Worm (Caenorhabditis elegans) whole organism, L2 larva: Measurements from ENCODE around the gene F31E8.4.

Experiments
- alr-1 ChIP-seq: fragments of 150-350 bp; optimal IDR thresholded peaks from 2 replicates; lab custom pipeline; 2014; ENCODE audit warnings: missing biosample characterization, missing genetic modification characterization
- nhr-11 ChIP-seq: fragments of 150-350 bp; optimal IDR thresholded peaks from 2 replicates; lab custom pipeline; 2014; ENCODE audit warnings: missing biosample characterization, missing genetic modification characterization

DNA sequence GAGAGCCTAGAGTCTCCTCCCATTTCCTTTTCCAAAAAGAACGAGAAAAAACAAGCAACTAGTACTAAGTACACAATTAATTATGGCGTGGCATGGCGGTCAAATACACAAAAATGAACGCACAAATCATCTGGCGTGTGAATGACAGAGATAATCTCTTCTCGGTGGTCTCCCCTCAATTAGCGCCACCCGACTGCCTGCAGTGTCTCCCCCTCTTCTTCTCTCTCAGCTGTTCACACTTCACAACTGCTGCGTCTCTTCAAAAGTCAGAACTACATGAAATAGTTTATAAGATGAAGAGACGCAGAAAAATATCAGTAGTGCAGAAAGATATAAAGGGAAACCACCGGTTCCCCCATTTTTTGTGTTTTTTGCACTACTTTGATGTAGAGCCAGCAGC lies 27.4 kb upstream of the F31E8.4 start:
- TF ChIP-seq nhr-11 (no peak), alr-1 (tag; lab: Kevin White, UChicago) (no peak)
